Fruit fly (Drosophila melanogaster) whole organism, embryonic: ENCODE data around the gene CG7551.
A peak's percentile ranks its signal among the peaks of the same experiment; 100 is the strongest.

Source experiments
- Abd-B ChIP-seq: fragments of 200-800 bp; sonication (Bioruptor generic); optimal IDR thresholded peaks from 2 replicates; lab custom pipeline; 2018; ENCODE audit warnings: missing biosample characterization, mild to moderate bottlenecking, missing genetic modification characterization, moderate library complexity
- Antp ChIP-seq: fragments of 200-800 bp; sonication (Bioruptor generic); optimal IDR thresholded peaks from 3 replicates; lab custom pipeline; 2016; ENCODE audit warnings: missing biosample characterization, missing genetic modification characterization
- Bdp1 ChIP-seq: fragments of 200-800 bp; sonication (Bioruptor generic); optimal IDR thresholded peaks from 3 replicates; lab custom pipeline; 2016; ENCODE audit warnings: missing biosample characterization, missing genetic modification characterization
- CG11456 ChIP-seq: fragments of 200-800 bp; sonication (Bioruptor generic); IDR thresholded peaks from 3 replicates; pipeline ENCODE4 v1.3.6; 2022; ENCODE audit warnings: missing biosample characterization, missing genetic modification characterization
- CG11560 ChIP-seq: fragments of 200-800 bp; sonication (Bioruptor generic); IDR thresholded peaks from 3 replicates; pipeline ENCODE4 v1.3.6; 2022; ENCODE audit warnings: missing biosample characterization, missing genetic modification characterization
- CG11723 ChIP-seq: fragments of 200-800 bp; sonication (Bioruptor generic); optimal IDR thresholded peaks from 2 replicates; lab custom pipeline; 2017; ENCODE audit warnings: missing biosample characterization, mild to moderate bottlenecking, missing genetic modification characterization
- CG13123 ChIP-seq: fragments of 200-800 bp; sonication (Bioruptor generic); optimal IDR thresholded peaks from 2 replicates; lab custom pipeline; 2016; ENCODE audit warnings: missing biosample characterization, missing genetic modification characterization
- CG13296 ChIP-seq: fragments of 200-800 bp; sonication (Bioruptor generic); optimal IDR thresholded peaks from 3 replicates; lab custom pipeline; 2018; ENCODE audit warnings: missing biosample characterization, mild to moderate bottlenecking, missing genetic modification characterization
- CG14014 ChIP-seq: fragments of 200-800 bp; sonication (Bioruptor generic); IDR thresholded peaks from 2 replicates; pipeline ENCODE4 v1.3.6; 2022; ENCODE audit warnings: missing biosample characterization, missing genetic modification characterization
- CG14050 ChIP-seq: fragments of 200-800 bp; sonication (Bioruptor generic); IDR thresholded peaks from 3 replicates; pipeline ENCODE4 v1.3.6; 2022; ENCODE audit warnings: missing biosample characterization, missing genetic modification characterization
- CG14667 ChIP-seq: fragments of 200-800 bp; sonication (Bioruptor generic); IDR thresholded peaks from 2 replicates; pipeline ENCODE4 v1.3.6; 2022; ENCODE audit warnings: missing biosample characterization, missing genetic modification characterization
- CG16813 ChIP-seq: fragments of 200-800 bp; sonication (Bioruptor generic); IDR thresholded peaks from 3 replicates; pipeline ENCODE4 v1.3.6; 2022; ENCODE audit warnings: missing biosample characterization, missing genetic modification characterization; ENCODE audit not compliant: partially characterized antibody
- CG2889 ChIP-seq: fragments of 200-800 bp; sonication (Bioruptor generic); IDR thresholded peaks from 3 replicates; pipeline ENCODE4 v1.3.6; 2022; ENCODE audit warnings: missing biosample characterization, missing genetic modification characterization
- CG3407 ChIP-seq: fragments of 200-800 bp; sonication (Bioruptor generic); optimal IDR thresholded peaks from 2 replicates; lab custom pipeline; 2018; ENCODE audit warnings: missing biosample characterization, mild to moderate bottlenecking, missing genetic modification characterization
- CG4360 ChIP-seq: fragments of 200-800 bp; sonication (Bioruptor generic); IDR thresholded peaks from 2 replicates; pipeline ENCODE4 v1.3.6; 2022; ENCODE audit warnings: missing biosample characterization, missing genetic modification characterization
- CG4617 ChIP-seq: fragments of 200-800 bp; sonication (Bioruptor generic); optimal IDR thresholded peaks from 3 replicates; lab custom pipeline; 2016; ENCODE audit warnings: missing biosample characterization, missing genetic modification characterization, borderline replicate concordance
- CG6654 ChIP-seq: fragments of 200-800 bp; sonication (Bioruptor generic); optimal IDR thresholded peaks from 2 replicates; lab custom pipeline; 2017; ENCODE audit warnings: missing biosample characterization, mild to moderate bottlenecking, missing genetic modification characterization
- CG6791 ChIP-seq: fragments of 200-800 bp; sonication (Bioruptor generic); IDR thresholded peaks from 3 replicates; pipeline ENCODE4 v1.3.6; 2022; ENCODE audit warnings: missing biosample characterization, missing genetic modification characterization; ENCODE audit not compliant: partially characterized antibody
- CG8290 ChIP-seq, 3 experiments: fragments of 200-800 bp; sonication (Bioruptor generic); optimal IDR thresholded peaks; 2 replicates each; lab custom pipeline; 2016 to 2019; ENCODE audit warnings: missing biosample characterization in 3 of 3, missing genetic modification characterization in 3 of 3, mild to moderate bottlenecking in 2 of 3, moderate library complexity in 1 of 3
- CG8478 ChIP-seq: fragments of >200 bp; optimal IDR thresholded peaks from 2 replicates; lab custom pipeline; 2018
- CG9797 ChIP-seq: fragments of 200-800 bp; sonication (Bioruptor generic); optimal IDR thresholded peaks from 3 replicates; lab custom pipeline; 2018; ENCODE audit warnings: missing biosample characterization, mild to moderate bottlenecking, missing genetic modification characterization
- Deaf1 ChIP-seq: fragments of 200-800 bp; optimal IDR thresholded peaks from 3 replicates; lab custom pipeline; 2019; ENCODE audit warnings: missing biosample characterization, mild to moderate bottlenecking, missing genetic modification characterization, moderate library complexity
- Dfd ChIP-seq, 2 experiments: fragments of >200 bp; optimal IDR thresholded peaks; 2 replicates each; lab custom pipeline; 2017; ENCODE audit warnings: missing biosample characterization in 2 of 2, missing genetic modification characterization in 2 of 2
- Drgx ChIP-seq: fragments of 200-800 bp; sonication (Bioruptor generic); IDR thresholded peaks from 2 replicates; pipeline ENCODE4 v1.3.6; 2022; ENCODE audit warnings: missing biosample characterization, missing genetic modification characterization
- GATAe ChIP-seq: fragments of 200-800 bp; sonication (Bioruptor generic); conservative IDR thresholded peaks from 2 replicates; pipeline ENCODE4 v1.3.6; 2022; ENCODE audit warnings: missing biosample characterization, missing genetic modification characterization
- Mad ChIP-seq: fragments of 200-800 bp; sonication (Bioruptor generic); optimal IDR thresholded peaks from 2 replicates; lab custom pipeline; 2016; ENCODE audit warnings: missing biosample characterization, missing genetic modification characterization
- NK7.1 ChIP-seq: fragments of 200-800 bp; sonication (Bioruptor generic); optimal IDR thresholded peaks from 3 replicates; lab custom pipeline; 2016; ENCODE audit warnings: missing biosample characterization, missing genetic modification characterization
- Spps ChIP-seq: fragments of 200-800 bp; sonication (Bioruptor generic); optimal IDR thresholded peaks from 2 replicates; lab custom pipeline; 2018; ENCODE audit warnings: missing biosample characterization, mild to moderate bottlenecking, missing genetic modification characterization
- Ssrp ChIP-seq: fragments of 200-800 bp; sonication (Bioruptor generic); optimal IDR thresholded peaks from 2 replicates; lab custom pipeline; 2018; ENCODE audit warnings: missing biosample characterization, mild to moderate bottlenecking, missing genetic modification characterization, moderate library complexity
- Xbp1 ChIP-seq: fragments of 200-800 bp; sonication (Bioruptor generic); optimal IDR thresholded peaks from 3 replicates; lab custom pipeline; 2016; ENCODE audit warnings: missing biosample characterization, mild to moderate bottlenecking, missing genetic modification characterization
- bab2 ChIP-seq: fragments of 200-800 bp; sonication (Bioruptor generic); optimal IDR thresholded peaks from 2 replicates; lab custom pipeline; 2016; ENCODE audit warnings: missing biosample characterization, missing genetic modification characterization
- cas ChIP-seq: fragments of 200-800 bp; sonication (Bioruptor generic); IDR thresholded peaks from 2 replicates; pipeline ENCODE4 v1.3.6; 2022; ENCODE audit warnings: missing biosample characterization, missing genetic modification characterization
- chn ChIP-seq: fragments of 200-800 bp; sonication (Bioruptor generic); optimal IDR thresholded peaks from 2 replicates; lab custom pipeline; 2016; ENCODE audit warnings: missing biosample characterization, missing genetic modification characterization
- fd64A ChIP-seq: fragments of 200-800 bp; sonication (Bioruptor generic); optimal IDR thresholded peaks from 3 replicates; lab custom pipeline; 2018; ENCODE audit warnings: missing biosample characterization, mild to moderate bottlenecking, missing genetic modification characterization
- gcm ChIP-seq: fragments of 200-800 bp; sonication (Bioruptor generic); optimal IDR thresholded peaks from 2 replicates; lab custom pipeline; 2019; ENCODE audit warnings: missing biosample characterization, mild to moderate bottlenecking, missing genetic modification characterization, moderate library complexity
- gcm2 ChIP-seq: fragments of 200-800 bp; sonication (Bioruptor generic); optimal IDR thresholded peaks from 2 replicates; lab custom pipeline; 2016; ENCODE audit warnings: missing biosample characterization, missing genetic modification characterization
- hb ChIP-seq: fragments of 200-800 bp; sonication (Bioruptor generic); IDR thresholded peaks from 3 replicates; pipeline ENCODE4 v1.3.6; 2022; ENCODE audit warnings: missing biosample characterization, missing genetic modification characterization; ENCODE audit not compliant: partially characterized antibody
- ind ChIP-seq: fragments of 200-800 bp; sonication (Bioruptor generic); optimal IDR thresholded peaks from 3 replicates; lab custom pipeline; 2016; ENCODE audit warnings: missing biosample characterization, missing genetic modification characterization
- lab ChIP-seq: fragments of 200-800 bp; sonication (Bioruptor generic); optimal IDR thresholded peaks from 3 replicates; lab custom pipeline; 2017; ENCODE audit warnings: missing biosample characterization, missing genetic modification characterization, mild to moderate bottlenecking, moderate library complexity, missing genetic modification reagents
- luna ChIP-seq: fragments of 200-800 bp; sonication (Bioruptor generic); optimal IDR thresholded peaks from 2 replicates; lab custom pipeline; 2016; ENCODE audit warnings: missing biosample characterization, missing genetic modification characterization
- nerfin-1 ChIP-seq: fragments of 200-800 bp; sonication (Bioruptor generic); optimal IDR thresholded peaks from 3 replicates; lab custom pipeline; 2019; ENCODE audit warnings: missing biosample characterization, mild to moderate bottlenecking, missing genetic modification characterization, moderate library complexity
- phol ChIP-seq: fragments of 200-800 bp; sonication (Bioruptor generic); optimal IDR thresholded peaks from 3 replicates; lab custom pipeline; 2018; ENCODE audit warnings: missing biosample characterization, mild to moderate bottlenecking, missing genetic modification characterization, moderate library complexity
- pita ChIP-seq: fragments of 200-800 bp; sonication (Bioruptor generic); optimal IDR thresholded peaks from 2 replicates; lab custom pipeline; 2017; ENCODE audit warnings: missing biosample characterization, mild to moderate bottlenecking, missing genetic modification characterization
- sens ChIP-seq: fragments of 200-800 bp; sonication (Bioruptor generic); peaks from one replicate; lab custom pipeline; 2016; ENCODE audit warnings: missing biosample characterization, missing genetic modification characterization
- sim ChIP-seq: fragments of 200-800 bp; sonication (Bioruptor generic); IDR thresholded peaks from 2 replicates; pipeline ENCODE4 v1.3.6; 2022; ENCODE audit warnings: missing biosample characterization, missing genetic modification characterization
- tll ChIP-seq, 2 experiments: fragments of 200-800 bp in 1 of 2; fragments of >200 bp in 1 of 2; sonication (Bioruptor generic) in 1 of 2; optimal IDR thresholded peaks; 2 replicates each; lab custom pipeline; 2017 to 2019; ENCODE audit warnings: missing biosample characterization in 2 of 2, missing genetic modification characterization in 2 of 2, mild to moderate bottlenecking in 1 of 2, moderate library complexity in 1 of 2
- toy ChIP-seq: fragments of 200-800 bp; sonication (Bioruptor generic); IDR thresholded peaks from 2 replicates; pipeline ENCODE4 v1.3.6; 2022; ENCODE audit warnings: missing biosample characterization, missing genetic modification characterization
- trh ChIP-seq: fragments of 200-800 bp; sonication (Bioruptor generic); optimal IDR thresholded peaks from 2 replicates; lab custom pipeline; 2016; ENCODE audit warnings: missing biosample characterization, missing genetic modification characterization
- usp ChIP-seq: fragments of >200 bp; optimal IDR thresholded peaks from 2 replicates; lab custom pipeline; 2017; ENCODE audit warnings: missing biosample characterization, missing genetic modification characterization
- vnd ChIP-seq: fragments of 200-800 bp; sonication (Bioruptor generic); IDR thresholded peaks from 3 replicates; pipeline ENCODE4 v1.3.6; 2022; ENCODE audit warnings: missing biosample characterization, missing genetic modification characterization; ENCODE audit not compliant: partially characterized antibody
- vvl ChIP-seq: fragments of 200-800 bp; sonication (Bioruptor generic); IDR thresholded peaks from 2 replicates; pipeline ENCODE4 v1.3.6; 2022; ENCODE audit warnings: missing biosample characterization, missing genetic modification characterization

CG7551 gene

dm6 chr3L:11483135-11483534 lies 24.8 kb downstream of the CG7551 start (continued):
- TF ChIP-seq Dfd (GFP tag; optimal IDR thresholded peaks at IDR 0.05; lab: Kevin White, UChicago) (no peak), CG14014 (GFP tag; lab: Robert Waterston, UW) (no peak), vvl (peak; percentile 33; the same call in 1 of the 2 replicates), GATAe (GFP tag; lab: Robert Waterston, UW) (no peak), CG4360 (GFP tag; lab: Robert Waterston, UW) (no peak), pita (GFP tag; lab: Kevin White, UChicago) (no peak), CG2889 (GFP tag; lab: Robert Waterston, UW) (no peak), Spps (tag; lab: Kevin White, UChicago) (no peak), phol (peak; percentile 56), Abd-B (GFP tag; lab: Kevin White, UChicago) (peak; percentile 34), Ssrp (peak; percentile 29), NK7.1 (GFP tag; lab: Kevin White, UChicago) (no peak), bab2 (GFP tag; lab: Kevin White, UChicago) (no peak), Deaf1 (tag; lab: Kevin White, UChicago) (no peak), gcm2 (GFP tag; lab: Kevin White, UChicago) (no peak), CG11456 (no peak), fd64A (GFP tag; lab: Kevin White, UChicago) (no peak), CG6791 (0 out of 3 replicates have a peak, but pooled peaks have one; percentile 52), vnd (GFP tag; lab: Robert Waterston, UW) (no peak), ind (peak; percentile 8), CG11560 (tag; lab: Robert Waterston, UW) (no peak), CG4617 (GFP tag; lab: Kevin White, UChicago) (peak; percentile 2), CG13296 (no peak), CG6654 (GFP tag; lab: Kevin White, UChicago) (no peak), Antp (GFP tag; lab: Kevin White, UChicago) (peak; percentile 32), tll (GFP tag; optimal IDR thresholded peaks at IDR 0.05; lab: Kevin White, UChicago) (no peak), Bdp1 (GFP tag; lab: Kevin White, UChicago) (no peak), CG13123 (GFP tag; lab: Kevin White, UChicago) (no peak), nerfin-1 (tag; lab: Kevin White, UChicago) (no peak), CG9797 (GFP tag; lab: Kevin White, UChicago) (no peak), lab (GFP tag; lab: Kevin White, UChicago) (peak; percentile 55), CG11723 (GFP tag; lab: Kevin White, UChicago) (no peak), Mad (GFP tag; lab: Kevin White, UChicago) (no peak), trh (GFP tag; lab: Kevin White, UChicago) (no peak), Drgx (GFP tag; lab: Robert Waterston, UW) (peak; percentile 34; the same call in 1 of the 2 replicates), toy (GFP tag; lab: Robert Waterston, UW) (no peak), cas (GFP tag; lab: Robert Waterston, UW) (no peak), usp (GFP tag; lab: Kevin White, UChicago) (no peak), chn (GFP tag; lab: Kevin White, UChicago) (peak; percentile 53), CG14050 (no peak), hb (GFP tag; lab: Robert Waterston, UW) (0 out of 3 replicates have a peak, but pooled peaks have one; percentile 30), CG16813 (GFP tag; lab: Robert Waterston, UW) (peak; percentile 54; the same call in 2 of the 3 replicates), gcm (GFP tag; lab: Kevin White, UChicago) (no peak), CG14667 (GFP tag; lab: Robert Waterston, UW) (peak; percentile 24; the same call in 1 of the 2 replicates), luna (GFP tag; lab: Kevin White, UChicago) (no peak), CG3407 (peak; percentile 14), Xbp1 (peak; percentile 31), CG8290 (GFP tag; optimal IDR thresholded peaks at IDR 0.05; lab: Kevin White, UChicago) (no peak), CG8290 (tag; optimal IDR thresholded peaks at IDR 0.05; lab: Kevin White, UChicago) (no peak), sim (GFP tag; lab: Robert Waterston, UW) (no peak), sens (GFP tag; lab: Kevin White, UChicago) (peak; percentile 79), CG8478 (lab: Kevin White, UChicago) (no peak)
